Worm (Caenorhabditis elegans) whole organism, L3 larva: ENCODE results near the gene ubh-3.

Experiments used
- R02D3.7 ChIP-seq: fragments of 150-350 bp; optimal IDR thresholded peaks from 2 replicates; lab custom pipeline; 2014; ENCODE audit warnings: missing biosample characterization, missing genetic modification characterization
- sea-2 ChIP-seq: fragments of 150-350 bp; sonication (generic microtip); optimal IDR thresholded peaks from 4 replicates; lab custom pipeline; 2014; ENCODE audit warnings: missing biosample characterization, missing genetic modification reagents, missing genetic modification characterization
- unc-62 ChIP-seq: fragments of 150-350 bp; sonication (generic microtip); optimal IDR thresholded peaks from 4 replicates; lab custom pipeline; 2014; ENCODE audit warnings: missing biosample characterization, missing genetic modification reagents, missing genetic modification characterization

DNA sequence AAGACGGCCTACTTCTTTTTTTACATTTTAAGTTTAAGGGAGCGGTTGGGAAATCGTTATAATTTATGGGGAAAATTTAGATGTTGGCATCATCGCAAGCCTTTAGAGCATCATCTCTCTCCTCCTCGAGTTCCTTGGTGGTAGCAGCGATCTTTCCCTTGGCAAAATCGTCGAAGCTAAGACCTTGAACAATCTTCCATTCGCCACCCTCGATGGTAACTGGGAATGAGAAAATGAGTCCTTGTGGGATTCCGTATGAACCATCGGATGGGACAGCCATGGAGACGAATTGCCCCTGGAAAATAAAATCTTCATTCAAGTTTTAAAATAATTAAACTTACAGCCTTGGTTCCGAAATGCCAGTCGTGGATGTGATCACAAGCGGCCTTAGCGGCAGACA is 6.7 kb upstream of the ubh-3 start:
- TF ChIP-seq R02D3.7 (tag; lab: Kevin White, UChicago) (no peak), sea-2 (GFP tag; lab: Kevin White, UChicago) (no peak), unc-62 (GFP tag; lab: Kevin White, UChicago) (no peak)
